Fruit fly (Drosophila melanogaster): ENCODE results near the gene frm.
A peak's percentile ranks its signal among the peaks of the same experiment; 100 is the strongest.

Gene frm

dm6 chr3L:5522904-5523428 lies 28.0 kb downstream of the frm start:
- no peak for TF ChIP-seq CG17801 (GFP tag; optimal IDR thresholded peaks at IDR 0.05; ENCODE audit: partially characterized antibody)

DNA sequence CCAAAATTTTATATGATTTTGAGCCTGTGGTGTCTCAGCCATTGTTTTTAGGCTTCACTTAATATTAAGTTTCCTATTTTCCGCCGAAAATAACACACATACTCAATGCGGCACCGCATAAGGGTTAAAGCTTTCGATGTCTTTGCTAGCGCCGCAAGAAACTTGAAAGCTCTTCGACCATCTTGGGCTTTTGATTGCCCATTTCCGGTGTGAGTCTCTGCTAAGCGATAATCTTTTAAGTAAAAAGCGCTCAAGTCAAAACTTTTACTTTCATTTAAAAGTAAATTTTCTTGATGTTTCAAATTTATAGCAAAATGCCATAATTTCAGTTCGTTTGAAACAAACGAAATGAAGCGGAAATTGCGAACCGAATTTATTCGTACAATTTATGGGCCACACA lies 39.0 kb downstream of the frm start:
- TF ChIP-seq CG17801 (GFP tag; optimal IDR thresholded peaks at IDR 0.05; ENCODE audit: partially characterized antibody): peak; percentile 82

DNA sequence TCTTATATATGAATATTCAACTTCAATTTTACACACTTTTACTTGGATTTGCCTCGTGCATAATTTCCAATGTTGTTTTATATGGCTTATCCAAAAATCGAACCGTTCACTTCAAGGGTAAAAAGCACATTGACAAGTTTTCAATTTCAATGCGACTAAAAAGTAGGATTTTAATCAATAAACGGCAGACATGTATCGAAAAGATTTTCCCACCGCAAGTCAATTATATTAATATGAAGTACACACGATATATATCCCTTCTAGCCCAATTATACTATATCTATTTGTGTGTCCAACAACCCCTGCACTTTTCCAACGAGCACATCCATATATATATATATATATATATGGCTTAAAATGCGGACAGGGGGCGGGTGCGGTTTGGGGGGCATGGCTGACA lies 40.2 kb downstream of the frm start, which contains the start of gene CG34342:
Gene CG34342, minus strand, starts transcription at position 101 of the 400 bp plus-strand sequence.
- no peak for TF ChIP-seq CG17801 (GFP tag; optimal IDR thresholded peaks at IDR 0.05; ENCODE audit: partially characterized antibody)

dm6 chr3L:5498858-5499257 lies 52.1 kb downstream of the frm start, which contains the start of gene blanks:
Gene blanks (minus strand): TSS chr3L:5498958.
- TF ChIP-seq CG17801 (GFP tag; optimal IDR thresholded peaks at IDR 0.05; ENCODE audit: partially characterized antibody): no peak

Measured in ovary, adult (tissue).